Fruit fly (Drosophila melanogaster): Measurements from ENCODE around the gene CG2211.

- TF ChIP-seq pan (optimal IDR thresholded peaks at IDR 0.05) (no peak), EcR (GFP tag; optimal IDR thresholded peaks at IDR 0.05) (no peak), Dll (optimal IDR thresholded peaks at IDR 0.05) (no peak)
These were observed 32.8 kb downstream of the CG2211 start, which contains the start of the genes Rac1 and Acat2 for dm6 chr3L:1302234-1302949.

Data from whole organism.